Worm (Caenorhabditis elegans): ENCODE results near the gene Y73B6BL.14.

- TF ChIP-seq ceh-91 (GFP tag; IDR thresholded peaks at IDR 0.05) (no peak), lin-54 (GFP tag; optimal IDR thresholded peaks at IDR 0.05) (no peak), attf-5 (GFP tag; optimal IDR thresholded peaks at IDR 0.05) (no peak), dpl-1 (GFP tag; optimal IDR thresholded peaks at IDR 0.05) (no peak), F22D6.2 (tag; optimal IDR thresholded peaks at IDR 0.05) (no peak), lsl-1 (GFP tag; optimal IDR thresholded peaks at IDR 0.05) (no peak), snpc-4 (GFP tag; optimal IDR thresholded peaks at IDR 0.05) (no peak), snpc-4 (tag; optimal IDR thresholded peaks at IDR 0.05) (peak in 1 of 4 experiments; percentile 65), madf-8 (GFP tag; conservative IDR thresholded peaks at IDR 0.05) (no peak), chd-7 (tag; optimal IDR thresholded peaks at IDR 0.05) (no peak), mel-28 (tag; optimal IDR thresholded peaks at IDR 0.05; ENCODE audit: borderline replicate concordance) (no peak), efl-1 (GFP tag; optimal IDR thresholded peaks at IDR 0.05) (no peak), C06A6.2 (GFP tag; conservative IDR thresholded peaks at IDR 0.05) (no peak), ztf-6 (GFP tag; IDR thresholded peaks at IDR 0.05) (no peak)
Measured at ce11 chrIV:6372993-6373392, 30.2 kb upstream of the Y73B6BL.14 start, which contains the start of gene smg-3.
